Fruit fly (Drosophila melanogaster) whole organism, embryonic: Measurements from ENCODE around the gene CG17666.
A peak's percentile ranks its signal among the peaks of the same experiment; 100 is the strongest.

Experiments
- Atf-2 ChIP-seq: fragments of 200-800 bp; sonication (Bioruptor generic); optimal IDR thresholded peaks from 2 replicates; lab custom pipeline; 2016; ENCODE audit warnings: missing biosample characterization, missing genetic modification characterization
- CG10321 ChIP-seq: fragments of 200-800 bp; sonication (Bioruptor generic); IDR thresholded peaks from 2 replicates; pipeline ENCODE4 v1.3.6; 2022; ENCODE audit warnings: missing biosample characterization, missing genetic modification characterization
- CG10543 ChIP-seq: fragments of 200-800 bp; sonication (Bioruptor generic); optimal IDR thresholded peaks from 3 replicates; lab custom pipeline; 2017; ENCODE audit warnings: missing biosample characterization, mild to moderate bottlenecking, missing genetic modification characterization, moderate library complexity
- CG11560 ChIP-seq: fragments of 200-800 bp; sonication (Bioruptor generic); IDR thresholded peaks from 3 replicates; pipeline ENCODE4 v1.3.6; 2022; ENCODE audit warnings: missing biosample characterization, missing genetic modification characterization
- CG11696 ChIP-seq: fragments of 200-800 bp; sonication (Bioruptor generic); IDR thresholded peaks from 2 replicates; pipeline ENCODE4 v1.3.6; 2022; ENCODE audit warnings: missing biosample characterization, missing genetic modification characterization
- CG12659 ChIP-seq: fragments of 200-800 bp; sonication (Bioruptor generic); optimal IDR thresholded peaks from 3 replicates; lab custom pipeline; 2017; ENCODE audit warnings: mild to moderate bottlenecking, missing biosample characterization, missing genetic modification reagents, missing genetic modification characterization
- CG13424 ChIP-seq: fragments of 200-800 bp; sonication (Bioruptor generic); optimal IDR thresholded peaks from 2 replicates; lab custom pipeline; 2019; ENCODE audit warnings: missing biosample characterization, mild to moderate bottlenecking, missing genetic modification characterization, moderate library complexity
- CG1529 ChIP-seq: fragments of 200-800 bp; sonication (Bioruptor generic); optimal IDR thresholded peaks from 3 replicates; lab custom pipeline; 2018; ENCODE audit warnings: missing biosample characterization, missing genetic modification characterization
- CG1832 ChIP-seq: fragments of 200-800 bp; sonication (Bioruptor generic); optimal IDR thresholded peaks from 2 replicates; lab custom pipeline; 2017; ENCODE audit warnings: missing biosample characterization, mild to moderate bottlenecking, missing genetic modification characterization, inconsistent platforms
- CG2129 ChIP-seq: fragments of 200-800 bp; sonication (Bioruptor generic); IDR thresholded peaks from 2 replicates; pipeline ENCODE4 v1.3.6; 2022; ENCODE audit warnings: missing biosample characterization, missing genetic modification characterization; ENCODE audit not compliant: partially characterized antibody
- CG31365 ChIP-seq: fragments of 200-800 bp; sonication (Bioruptor generic); optimal IDR thresholded peaks from 2 replicates; lab custom pipeline; 2018; ENCODE audit warnings: missing biosample characterization, mild to moderate bottlenecking, missing genetic modification characterization
- CG5180 ChIP-seq: fragments of 200-800 bp; sonication (Bioruptor generic); optimal IDR thresholded peaks from 3 replicates; lab custom pipeline; 2017; ENCODE audit warnings: missing biosample characterization, missing genetic modification characterization, mild to moderate bottlenecking, moderate library complexity, missing genetic modification reagents
- CG6654 ChIP-seq: fragments of 200-800 bp; sonication (Bioruptor generic); optimal IDR thresholded peaks from 2 replicates; lab custom pipeline; 2017; ENCODE audit warnings: missing biosample characterization, mild to moderate bottlenecking, missing genetic modification characterization
- CG7839 ChIP-seq: fragments of 200-800 bp; sonication (Bioruptor generic); optimal IDR thresholded peaks from 3 replicates; lab custom pipeline; 2018; ENCODE audit warnings: missing biosample characterization, mild to moderate bottlenecking, missing genetic modification characterization, moderate library complexity
- CG8478 ChIP-seq: fragments of >200 bp; optimal IDR thresholded peaks from 2 replicates; lab custom pipeline; 2018
- CG9437 ChIP-seq: fragments of 200-800 bp; sonication (Bioruptor generic); optimal IDR thresholded peaks from 2 replicates; lab custom pipeline; 2018; ENCODE audit warnings: missing biosample characterization, mild to moderate bottlenecking, missing genetic modification characterization
- CG9876 ChIP-seq: fragments of 200-800 bp; sonication (Bioruptor generic); optimal IDR thresholded peaks from 2 replicates; lab custom pipeline; 2016; ENCODE audit warnings: missing biosample characterization, missing genetic modification characterization
- CoRest ChIP-seq: fragments of 200-800 bp; sonication (Bioruptor generic); optimal IDR thresholded peaks from 3 replicates; lab custom pipeline; 2018; ENCODE audit warnings: missing biosample characterization, mild to moderate bottlenecking, missing genetic modification characterization, moderate library complexity
- CrebB ChIP-seq: fragments of 200-800 bp; sonication (Bioruptor generic); optimal IDR thresholded peaks from 3 replicates; lab custom pipeline; 2018; ENCODE audit warnings: missing biosample characterization, mild to moderate bottlenecking, missing genetic modification characterization
- HLHmδ ChIP-seq: fragments of 200-800 bp; sonication (Bioruptor generic); optimal IDR thresholded peaks from 2 replicates; lab custom pipeline; 2018; ENCODE audit warnings: missing biosample characterization, mild to moderate bottlenecking, missing genetic modification characterization, moderate library complexity
- Hmr ChIP-seq: fragments of 200-800 bp; sonication (Bioruptor generic); optimal IDR thresholded peaks from 3 replicates; lab custom pipeline; 2017; ENCODE audit warnings: mild to moderate bottlenecking, missing biosample characterization, missing genetic modification reagents, missing genetic modification characterization
- PHDP ChIP-seq: fragments of 200-800 bp; sonication (Bioruptor generic); optimal IDR thresholded peaks from 3 replicates; lab custom pipeline; 2018; ENCODE audit warnings: missing biosample characterization, mild to moderate bottlenecking, missing genetic modification characterization, moderate library complexity
- Ssrp ChIP-seq: fragments of 200-800 bp; sonication (Bioruptor generic); optimal IDR thresholded peaks from 2 replicates; lab custom pipeline; 2018; ENCODE audit warnings: missing biosample characterization, mild to moderate bottlenecking, missing genetic modification characterization, moderate library complexity
- Stat92E ChIP-seq, 3 experiments: fragments of >200 bp in 2 of 3; fragments of 200-800 bp in 1 of 3; sonication (Bioruptor generic) in 1 of 3; optimal IDR thresholded peaks; 2 replicates each; lab custom pipeline; 2017 to 2019; ENCODE audit warnings: missing biosample characterization in 3 of 3, missing genetic modification characterization in 3 of 3, mild to moderate bottlenecking in 1 of 3, moderate library complexity in 1 of 3
- Vsx1 ChIP-seq: fragments of 200-800 bp; sonication (Bioruptor generic); optimal IDR thresholded peaks from 2 replicates; lab custom pipeline; 2017; ENCODE audit warnings: missing biosample characterization, mild to moderate bottlenecking, missing genetic modification characterization, missing genetic modification reagents
- aop ChIP-seq: fragments of 200-800 bp; sonication (Bioruptor generic); IDR thresholded peaks from 2 replicates; pipeline ENCODE4 v1.3.6; 2022; ENCODE audit warnings: missing biosample characterization, missing genetic modification characterization
- ap ChIP-seq: fragments of 200-800 bp; sonication (Bioruptor generic); IDR thresholded peaks from 2 replicates; pipeline ENCODE4 v1.3.6; 2022; ENCODE audit warnings: missing biosample characterization, missing genetic modification characterization
- bsh ChIP-seq, 2 experiments: fragments of 200-800 bp; sonication (Bioruptor generic); optimal IDR thresholded peaks; 2 replicates each; lab custom pipeline; 2017 to 2018; ENCODE audit warnings: mild to moderate bottlenecking in 2 of 2, missing biosample characterization in 2 of 2, missing genetic modification characterization in 2 of 2, moderate library complexity in 1 of 2
- dpn ChIP-seq, 2 experiments: fragments of 200-800 bp; sonication (Bioruptor generic); optimal IDR thresholded peaks; 3 replicates each; lab custom pipeline; 2016; ENCODE audit warnings: missing biosample characterization in 2 of 2, missing genetic modification characterization in 2 of 2
- ems ChIP-seq: fragments of 200-800 bp; sonication (Bioruptor generic); optimal IDR thresholded peaks from 3 replicates; lab custom pipeline; 2016; ENCODE audit warnings: missing biosample characterization, missing genetic modification characterization
- ewg ChIP-seq: fragments of 200-800 bp; sonication (Bioruptor generic); optimal IDR thresholded peaks from 3 replicates; lab custom pipeline; 2017; ENCODE audit warnings: mild to moderate bottlenecking, missing biosample characterization, missing genetic modification reagents, missing genetic modification characterization
- gcm ChIP-seq: fragments of 200-800 bp; sonication (Bioruptor generic); optimal IDR thresholded peaks from 2 replicates; lab custom pipeline; 2019; ENCODE audit warnings: missing biosample characterization, mild to moderate bottlenecking, missing genetic modification characterization, moderate library complexity
- gcm2 ChIP-seq: fragments of 200-800 bp; sonication (Bioruptor generic); optimal IDR thresholded peaks from 2 replicates; lab custom pipeline; 2016; ENCODE audit warnings: missing biosample characterization, missing genetic modification characterization
- gsb ChIP-seq: fragments of 200-800 bp; sonication (Bioruptor generic); IDR thresholded peaks from 2 replicates; pipeline ENCODE4 v1.3.6; 2022; ENCODE audit warnings: missing biosample characterization, missing genetic modification characterization
- hb ChIP-seq: fragments of 200-800 bp; sonication (Bioruptor generic); IDR thresholded peaks from 3 replicates; pipeline ENCODE4 v1.3.6; 2022; ENCODE audit warnings: missing biosample characterization, missing genetic modification characterization; ENCODE audit not compliant: partially characterized antibody
- klu ChIP-seq: fragments of 200-800 bp; sonication (Bioruptor generic); IDR thresholded peaks from 2 replicates; pipeline ENCODE4 v1.3.6; 2022; ENCODE audit warnings: missing biosample characterization, missing genetic modification characterization
- lab ChIP-seq: fragments of 200-800 bp; sonication (Bioruptor generic); optimal IDR thresholded peaks from 3 replicates; lab custom pipeline; 2017; ENCODE audit warnings: missing biosample characterization, missing genetic modification characterization, mild to moderate bottlenecking, moderate library complexity, missing genetic modification reagents
- lmd ChIP-seq: fragments of 200-800 bp; sonication (Bioruptor generic); IDR thresholded peaks from 2 replicates; pipeline ENCODE4 v1.3.6; 2022; ENCODE audit warnings: missing biosample characterization, missing genetic modification characterization
- luna ChIP-seq: fragments of 200-800 bp; sonication (Bioruptor generic); optimal IDR thresholded peaks from 2 replicates; lab custom pipeline; 2016; ENCODE audit warnings: missing biosample characterization, missing genetic modification characterization
- mirr ChIP-seq: fragments of 200-800 bp; sonication (Bioruptor generic); optimal IDR thresholded peaks from 3 replicates; lab custom pipeline; 2018; ENCODE audit warnings: missing biosample characterization, mild to moderate bottlenecking, missing genetic modification characterization
- odd ChIP-seq: fragments of 200-800 bp; sonication (Bioruptor generic); optimal IDR thresholded peaks from 2 replicates; lab custom pipeline; 2017; ENCODE audit warnings: missing biosample characterization, mild to moderate bottlenecking, missing genetic modification characterization
- pb ChIP-seq: fragments of 200-800 bp; sonication (Bioruptor generic); optimal IDR thresholded peaks from 3 replicates; lab custom pipeline; 2016; ENCODE audit warnings: missing biosample characterization, missing genetic modification characterization
- pum ChIP-seq: fragments of 200-800 bp; sonication (Bioruptor generic); optimal IDR thresholded peaks from 2 replicates; lab custom pipeline; 2016; ENCODE audit warnings: missing biosample characterization, missing genetic modification characterization
- row ChIP-seq: fragments of 200-800 bp; sonication (Bioruptor generic); IDR thresholded peaks from 3 replicates; pipeline ENCODE4 v1.3.6; 2022; ENCODE audit warnings: missing biosample characterization, missing genetic modification characterization
- salm ChIP-seq: fragments of 200-800 bp; sonication (Bioruptor generic); optimal IDR thresholded peaks from 2 replicates; lab custom pipeline; 2018; ENCODE audit warnings: missing biosample characterization, mild to moderate bottlenecking, missing genetic modification characterization
- tgo ChIP-seq: fragments of 200-800 bp; sonication (Bioruptor generic); IDR thresholded peaks from 3 replicates; pipeline ENCODE4 v1.3.6; 2022; ENCODE audit warnings: missing biosample characterization, missing genetic modification characterization
- tin ChIP-seq: fragments of 200-800 bp; sonication (Bioruptor generic); optimal IDR thresholded peaks from 3 replicates; lab custom pipeline; 2016; ENCODE audit warnings: missing biosample characterization, missing genetic modification characterization
- ttk ChIP-seq: fragments of 200-800 bp; sonication (Bioruptor generic); IDR thresholded peaks from 2 replicates; pipeline ENCODE4 v2.1.2; 2022; ENCODE audit warnings: missing biosample characterization, missing genetic modification characterization
- tup ChIP-seq: fragments of 200-800 bp; sonication (Bioruptor generic); optimal IDR thresholded peaks from 2 replicates; lab custom pipeline; 2016; ENCODE audit warnings: missing biosample characterization, mild to moderate bottlenecking, missing genetic modification characterization, moderate library complexity
- vfl ChIP-seq: fragments of 200-800 bp; sonication (Bioruptor generic); optimal IDR thresholded peaks from 2 replicates; lab custom pipeline; 2016; ENCODE audit warnings: missing biosample characterization, missing genetic modification characterization
- zen2 ChIP-seq: fragments of 200-800 bp; sonication (Bioruptor generic); IDR thresholded peaks from 3 replicates; pipeline ENCODE4 v1.3.6; 2022; ENCODE audit warnings: missing biosample characterization, missing genetic modification characterization; ENCODE audit not compliant: partially characterized antibody

Gene CG17666

dm6 chr3L:12798795-12799311 lies 17.7 kb downstream of the CG17666 start (continued):
- no peak for TF ChIP-seq CG11696 (GFP tag; lab: Robert Waterston, UW)
- TF ChIP-seq pum (GFP tag; lab: Kevin White, UChicago): no peak
- no peak for TF ChIP-seq CG13424 (tag; lab: Kevin White, UChicago)
- TF ChIP-seq CG9876: no peak
- TF ChIP-seq Hmr (GFP tag; lab: Kevin White, UChicago): no peak
- TF ChIP-seq tup (GFP tag; lab: Kevin White, UChicago): no peak
- no peak for TF ChIP-seq CG11560 (tag; lab: Robert Waterston, UW)
- TF ChIP-seq zen2: no peak
- no peak for TF ChIP-seq ems (GFP tag; lab: Kevin White, UChicago)
- no peak for TF ChIP-seq CoRest (tag; lab: Kevin White, UChicago)
- no peak for TF ChIP-seq gcm (GFP tag; lab: Kevin White, UChicago)
- no peak for TF ChIP-seq gsb (GFP tag; lab: Robert Waterston, UW)
- no peak for TF ChIP-seq Stat92E (GFP tag; optimal IDR thresholded peaks at IDR 0.05; lab: Kevin White, UChicago)
- TF ChIP-seq pb (GFP tag; lab: Kevin White, UChicago): no peak
- no peak for TF ChIP-seq aop (GFP tag; lab: Robert Waterston, UW)
- TF ChIP-seq luna: no peak
- TF ChIP-seq Ssrp: no peak
- TF ChIP-seq bsh (GFP tag; optimal IDR thresholded peaks at IDR 0.05; lab: Kevin White, UChicago): peak; percentile 12 to 21
- TF ChIP-seq dpn (GFP tag; optimal IDR thresholded peaks at IDR 0.05; lab: Kevin White, UChicago): peak in 1 of 2 experiments; percentile 3
- no peak for TF ChIP-seq CG1832
- TF ChIP-seq tin (GFP tag; lab: Kevin White, UChicago): no peak
- no peak for TF ChIP-seq CG10321 (GFP tag; lab: Robert Waterston, UW)
- no peak for TF ChIP-seq salm (tag; lab: Kevin White, UChicago)
- TF ChIP-seq Vsx1 (GFP tag; lab: Kevin White, UChicago): no peak
- no peak for TF ChIP-seq vfl (GFP tag; lab: Kevin White, UChicago)
- no peak for TF ChIP-seq CG2129
- no peak for TF ChIP-seq CG31365 (tag; lab: Kevin White, UChicago)
- no peak for TF ChIP-seq gcm2 (GFP tag; lab: Kevin White, UChicago)
- TF ChIP-seq HLHmδ (GFP tag; lab: Kevin White, UChicago): no peak
- 0 out of 2 replicates have a peak, but pooled peaks have one; percentile 20 for TF ChIP-seq lmd (GFP tag; lab: Robert Waterston, UW)
- TF ChIP-seq CG8478 (lab: Kevin White, UChicago): no peak
- no peak for TF ChIP-seq CG10543 (GFP tag; lab: Kevin White, UChicago)
- TF ChIP-seq tgo (GFP tag; lab: Robert Waterston, UW): no peak
- no peak for TF ChIP-seq CG6654 (GFP tag; lab: Kevin White, UChicago)
- TF ChIP-seq CG9437 (GFP tag; lab: Kevin White, UChicago): no peak
- no peak for TF ChIP-seq hb (GFP tag; lab: Robert Waterston, UW)
- TF ChIP-seq CG1529 (GFP tag; lab: Kevin White, UChicago): no peak
- TF ChIP-seq mirr (GFP tag; lab: Kevin White, UChicago): no peak
- TF ChIP-seq CG7839 (tag; lab: Kevin White, UChicago): peak; percentile 7
- no peak for TF ChIP-seq Atf-2 (GFP tag; lab: Kevin White, UChicago)
- TF ChIP-seq klu: no peak
- no peak for TF ChIP-seq ttk (GFP tag; lab: Robert Waterston, UW)
- no peak for TF ChIP-seq ewg (GFP tag; lab: Kevin White, UChicago)
- peak; percentile 39 for TF ChIP-seq PHDP (tag; lab: Kevin White, UChicago)
- TF ChIP-seq ap (GFP tag; lab: Robert Waterston, UW): no peak
- TF ChIP-seq CG12659 (GFP tag; lab: Kevin White, UChicago): no peak
- TF ChIP-seq odd (GFP tag; lab: Kevin White, UChicago): no peak
- peak; percentile 33 for TF ChIP-seq CrebB (tag; lab: Kevin White, UChicago)
- TF ChIP-seq row: peak; percentile 74
- TF ChIP-seq CG5180 (GFP tag; lab: Kevin White, UChicago): peak; percentile 32
- peak; percentile 33 for TF ChIP-seq lab (GFP tag; lab: Kevin White, UChicago)
